Worm (Caenorhabditis elegans) whole organism, young adult: Measurements from ENCODE around the gene Y49F6B.2.

Source experiments
- akir-1 ChIP-seq: fragments of 200-800 bp; sonication (Bioruptor generic); optimal IDR thresholded peaks from 2 replicates; lab custom pipeline; 2018; ENCODE audit warnings: mild to moderate bottlenecking, missing genetic modification characterization, moderate library complexity, missing compliant biosample characterization
- atf-7 ChIP-seq: sonication (generic microtip); optimal IDR thresholded peaks from 2 replicates; lab custom pipeline; 2017; ENCODE audit warnings: mild to moderate bottlenecking, missing genetic modification characterization, missing compliant biosample characterization
- athp-1 ChIP-seq: sonication (generic microtip); optimal IDR thresholded peaks from 2 replicates; lab custom pipeline; 2017; ENCODE audit warnings: mild to moderate bottlenecking, missing genetic modification characterization, missing compliant biosample characterization
- ceh-100 ChIP-seq: fragments of 200-800 bp; sonication (Bioruptor generic); IDR thresholded peaks from 2 replicates; pipeline ENCODE4 v1.3.6; 2022; ENCODE audit warnings: missing genetic modification reagents, missing genetic modification characterization, missing compliant biosample characterization
- hrde-1 ChIP-seq: sonication (generic microtip); optimal IDR thresholded peaks from 2 replicates; lab custom pipeline; 2016; ENCODE audit warnings: missing genetic modification characterization, mild to moderate bottlenecking, missing compliant biosample characterization, moderate library complexity, missing genotype, missing genetic modification reagents, borderline replicate concordance
- mel-28 ChIP-seq: sonication (generic microtip); optimal IDR thresholded peaks from 2 replicates; lab custom pipeline; 2016; ENCODE audit warnings: borderline replicate concordance, mild to moderate bottlenecking, missing genetic modification characterization, missing compliant biosample characterization
- mxl-1 ChIP-seq: sonication (generic microtip); optimal IDR thresholded peaks from 2 replicates; lab custom pipeline; 2016; ENCODE audit warnings: missing genetic modification characterization, missing compliant biosample characterization
- nfya-2 ChIP-seq: fragments of 200-800 bp; sonication (Bioruptor generic); IDR thresholded peaks from 2 replicates; pipeline ENCODE4 v1.3.6; 2022; ENCODE audit warnings: missing genetic modification reagents, missing genetic modification characterization, missing compliant biosample characterization
- nhr-179 ChIP-seq: sonication (generic microtip); optimal IDR thresholded peaks from 2 replicates; lab custom pipeline; 2016; ENCODE audit warnings: mild to moderate bottlenecking, missing genetic modification characterization, missing compliant biosample characterization
- unc-62 ChIP-seq: fragments of 150-350 bp; optimal IDR thresholded peaks from 2 replicates; lab custom pipeline; 2014; ENCODE audit warnings: missing biosample characterization, missing genetic modification reagents, missing genetic modification characterization

DNA sequence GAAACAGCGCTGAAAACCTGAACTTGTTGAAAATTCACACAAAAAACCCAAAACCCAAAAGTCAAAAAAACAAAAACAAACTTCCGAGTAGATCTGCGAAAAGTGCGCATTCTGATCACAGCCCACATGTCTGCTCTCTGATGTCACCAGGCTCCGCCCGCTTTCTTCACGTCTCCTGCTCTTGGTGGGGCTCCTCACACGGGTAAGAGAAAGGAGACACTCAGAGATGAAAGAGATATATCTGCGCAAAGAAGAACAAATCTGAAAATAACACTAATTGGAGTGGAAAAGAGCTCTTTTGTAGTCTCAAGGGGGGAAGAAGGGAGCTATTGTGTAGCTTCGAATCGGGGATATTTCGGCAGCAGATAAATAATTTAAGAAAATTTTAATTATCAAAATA lies 25.5 kb downstream of the Y49F6B.2 start, which contains the start of gene ncs-6:
- no peak for TF ChIP-seq mel-28 (tag; lab: Kevin White, UChicago)
- no peak for TF ChIP-seq unc-62 (GFP tag; lab: Kevin White, UChicago)
- no peak for TF ChIP-seq atf-7 (tag; lab: Kevin White, UChicago)
- TF ChIP-seq mxl-1 (tag; lab: Kevin White, UChicago), result no peak
- no peak for TF ChIP-seq akir-1 (GFP tag; lab: Kevin White, UChicago)
- TF ChIP-seq athp-1, result no peak
- no peak for TF ChIP-seq hrde-1 (tag; lab: Kevin White, UChicago)
- no peak for TF ChIP-seq nhr-179 (tag; lab: Kevin White, UChicago)
- no peak for TF ChIP-seq ceh-100
- no peak for TF ChIP-seq nfya-2 (GFP tag; lab: Robert Waterston, UW)
